Worm (Caenorhabditis elegans) whole organism, L3 larva: ENCODE data around the gene lex-1.

Source experiments
- ama-1 ChIP-seq: fragments of 150-350 bp; optimal IDR thresholded peaks from 2 replicates; lab custom pipeline; 2018
- daf-12 ChIP-seq: fragments of 150-350 bp; optimal IDR thresholded peaks from 2 replicates; lab custom pipeline; 2014; ENCODE audit warnings: missing biosample characterization, missing genetic modification reagents, missing genetic modification characterization
- nhr-11 ChIP-seq: fragments of 150-350 bp; optimal IDR thresholded peaks from 2 replicates; lab custom pipeline; 2014; ENCODE audit warnings: missing biosample characterization, missing genetic modification characterization
- nhr-23 ChIP-seq: fragments of 150-350 bp; optimal IDR thresholded peaks from 2 replicates; lab custom pipeline; 2014; ENCODE audit warnings: missing biosample characterization, missing genetic modification reagents, missing genetic modification characterization
- sea-2 ChIP-seq: fragments of 150-350 bp; sonication (generic microtip); optimal IDR thresholded peaks from 4 replicates; lab custom pipeline; 2014; ENCODE audit warnings: missing biosample characterization, missing genetic modification reagents, missing genetic modification characterization
- tbx-2 ChIP-seq: sonication (generic microtip); optimal IDR thresholded peaks from 2 replicates; lab custom pipeline; 2016; ENCODE audit warnings: mild to moderate bottlenecking, missing genetic modification characterization, missing compliant biosample characterization
- ztf-4 ChIP-seq: fragments of 150-350 bp; optimal IDR thresholded peaks from 2 replicates; lab custom pipeline; 2014; ENCODE audit warnings: missing biosample characterization, missing genetic modification characterization

- TF ChIP-seq sea-2 (GFP tag; lab: Kevin White, UChicago), result no peak
- TF ChIP-seq nhr-11 (tag; lab: Kevin White, UChicago), result no peak
- TF ChIP-seq ztf-4, result no peak
- TF ChIP-seq daf-12, result no peak
- peak; percentile 61 for TF ChIP-seq tbx-2 (tag; lab: Kevin White, UChicago)
- peak; percentile 79 for TF ChIP-seq ama-1 (lab: Kevin White, UChicago)
- TF ChIP-seq nhr-23 (tag; lab: Kevin White, UChicago), result peak; percentile 92
Measured at ce11 chrIV:12032383-12032782, 46.9 kb upstream of the lex-1 start.
